Fruit fly (Drosophila melanogaster) whole organism, wandering third instar larva: ENCODE measurements around the gene Alh.

Source experiments
- Abd-B ChIP-seq: fragments of >200 bp; optimal IDR thresholded peaks from 2 replicates; lab custom pipeline; 2017; ENCODE audit warnings: missing biosample characterization, missing genetic modification characterization
- CG32264 ChIP-seq: fragments of 200-800 bp; sonication (Bioruptor generic); optimal IDR thresholded peaks from 2 replicates; lab custom pipeline; 2016; ENCODE audit warnings: missing biosample characterization, missing genetic modification characterization
- CG9705 ChIP-seq: fragments of 200-800 bp; sonication (Bioruptor generic); optimal IDR thresholded peaks from 2 replicates; lab custom pipeline; 2018; ENCODE audit warnings: missing biosample characterization, mild to moderate bottlenecking, missing genetic modification characterization
- CrebA ChIP-seq: fragments of 200-800 bp; sonication (Bioruptor generic); optimal IDR thresholded peaks from 2 replicates; lab custom pipeline; 2016; ENCODE audit warnings: missing biosample characterization, mild to moderate bottlenecking, missing genetic modification characterization, borderline replicate concordance
- Dfd ChIP-seq: fragments of >200 bp; optimal IDR thresholded peaks from 2 replicates; lab custom pipeline; 2017; ENCODE audit warnings: missing biosample characterization, missing genetic modification characterization
- Dif ChIP-seq: fragments of 200-275, 200-300 bp; sonication (Bioruptor generic); optimal IDR thresholded peaks from 2 replicates; lab custom pipeline; 2018; ENCODE audit warnings: missing biosample characterization, missing genetic modification characterization; ENCODE audit not compliant: partially characterized antibody
- GATAd ChIP-seq: sonication (Bioruptor generic); optimal IDR thresholded peaks from 2 replicates; lab custom pipeline; 2016; ENCODE audit warnings: missing biosample characterization, missing genetic modification characterization
- HLH106 ChIP-seq: fragments of 200-800 bp; optimal IDR thresholded peaks from 3 replicates; lab custom pipeline; 2019; ENCODE audit warnings: missing biosample characterization, mild to moderate bottlenecking, missing genetic modification characterization, moderate library complexity
- Hnf4 ChIP-seq: fragments of 200-800 bp; sonication (Bioruptor generic); optimal IDR thresholded peaks from 2 replicates; lab custom pipeline; 2016; ENCODE audit warnings: missing biosample characterization, mild to moderate bottlenecking, missing genetic modification characterization
- Hr78 ChIP-seq: fragments of >200 bp; optimal IDR thresholded peaks from 2 replicates; lab custom pipeline; 2017; ENCODE audit warnings: missing biosample characterization, missing genetic modification characterization
- Hr83 ChIP-seq: fragments of 200-300 bp; sonication (Bioruptor generic); optimal IDR thresholded peaks from 2 replicates; lab custom pipeline; 2016; ENCODE audit warnings: missing biosample characterization, mild to moderate bottlenecking, missing genetic modification characterization, moderate library complexity; ENCODE audit not compliant: poor library complexity, severe bottlenecking
- Jra ChIP-seq: sonication (Bioruptor generic); optimal IDR thresholded peaks from 2 replicates; lab custom pipeline; 2016; ENCODE audit warnings: missing biosample characterization, missing genetic modification characterization
- Mio ChIP-seq: sonication (Bioruptor generic); optimal IDR thresholded peaks from 2 replicates; lab custom pipeline; 2016; ENCODE audit warnings: missing biosample characterization, missing genetic modification characterization
- Myc ChIP-seq: fragments of >200 bp; optimal IDR thresholded peaks from 2 replicates; lab custom pipeline; 2017
- N ChIP-seq: fragments of >200 bp; optimal IDR thresholded peaks from 2 replicates; lab custom pipeline; 2018; ENCODE audit warnings: missing biosample characterization, missing external identifiers, missing genetic modification characterization
- OdsH ChIP-seq: fragments of 200-800 bp; sonication (Bioruptor generic); optimal IDR thresholded peaks from 2 replicates; lab custom pipeline; 2016; ENCODE audit warnings: missing biosample characterization, mild to moderate bottlenecking, missing genetic modification characterization
- Rel ChIP-seq, 2 experiments: fragments of 200-800 bp; sonication (Bioruptor generic) in 1 of 2; optimal IDR thresholded peaks; 2 replicates in 1 of 2; 3 replicates in 1 of 2; lab custom pipeline; 2016 to 2019; ENCODE audit warnings: mild to moderate bottlenecking in 2 of 2, missing biosample characterization in 2 of 2, missing genetic modification characterization in 2 of 2, moderate library complexity in 1 of 2
- Sp1 ChIP-seq: fragments of 200-800 bp; sonication (Bioruptor generic); optimal IDR thresholded peaks from 3 replicates; lab custom pipeline; 2019; ENCODE audit warnings: missing biosample characterization, mild to moderate bottlenecking, missing genetic modification characterization, moderate library complexity
- Vsx2 ChIP-seq: fragments of 200-300, 225-300 bp; sonication (Bioruptor generic); optimal IDR thresholded peaks from 2 replicates; lab custom pipeline; 2018; ENCODE audit warnings: missing biosample characterization, missing genetic modification characterization; ENCODE audit not compliant: partially characterized antibody
- br ChIP-seq: fragments of 200-800 bp; sonication (Bioruptor generic); optimal IDR thresholded peaks from 2 replicates; lab custom pipeline; 2016; ENCODE audit warnings: missing biosample characterization, missing genetic modification characterization
- brk ChIP-seq: fragments of 200-800 bp; sonication (Bioruptor generic); optimal IDR thresholded peaks from 2 replicates; lab custom pipeline; 2016; ENCODE audit warnings: missing biosample characterization, mild to moderate bottlenecking, missing genetic modification characterization
- dl ChIP-seq, 2 experiments: fragments of 175-275, 200-275 bp in 1 of 2; fragments of 200-275 bp in 1 of 2; sonication (Bioruptor generic); optimal IDR thresholded peaks; lab custom pipeline; 2018; ENCODE audit warnings: mild to moderate bottlenecking in 2 of 2, missing biosample characterization in 2 of 2, missing genetic modification characterization in 2 of 2, moderate library complexity in 2 of 2; ENCODE audit not compliant: partially characterized antibody in 2 of 2, insufficient read depth in 1 of 2
- dmrt93B ChIP-seq: fragments of 200-800 bp; sonication (Bioruptor generic); optimal IDR thresholded peaks from 2 replicates; lab custom pipeline; 2018; ENCODE audit warnings: missing biosample characterization, mild to moderate bottlenecking, missing genetic modification characterization
- dsf ChIP-seq: sonication (Bioruptor generic); optimal IDR thresholded peaks from 2 replicates; lab custom pipeline; 2016; ENCODE audit warnings: missing biosample characterization, missing genetic modification characterization, borderline replicate concordance
- ey ChIP-seq: fragments of 200-800 bp; sonication (Bioruptor generic); optimal IDR thresholded peaks from 2 replicates; lab custom pipeline; 2016; ENCODE audit warnings: missing biosample characterization, missing genetic modification characterization
- foxo ChIP-seq, 2 experiments: fragments of 200-800 bp; sonication (Bioruptor generic); optimal IDR thresholded peaks; 2 replicates in 1 of 2; 3 replicates in 1 of 2; lab custom pipeline; 2016 to 2017; ENCODE audit warnings: missing biosample characterization in 2 of 2, missing genetic modification characterization in 2 of 2
- fru ChIP-seq: fragments of 200-800 bp; sonication (Bioruptor generic); optimal IDR thresholded peaks from 3 replicates; lab custom pipeline; 2016; ENCODE audit warnings: missing biosample characterization, mild to moderate bottlenecking, missing genetic modification characterization
- h ChIP-seq: fragments of 200-800 bp; sonication (Bioruptor generic); optimal IDR thresholded peaks from 3 replicates; lab custom pipeline; 2016; ENCODE audit warnings: missing biosample characterization, mild to moderate bottlenecking, missing genetic modification characterization
- jim ChIP-seq: fragments of 175-275, 200-325 bp; sonication (Bioruptor generic); optimal IDR thresholded peaks from 2 replicates; lab custom pipeline; 2016; ENCODE audit warnings: missing biosample characterization, mild to moderate bottlenecking, missing genetic modification characterization
- lola ChIP-seq: fragments of >200 bp; optimal IDR thresholded peaks from 2 replicates; lab custom pipeline; 2017; ENCODE audit warnings: missing biosample characterization, missing genetic modification characterization
- pan ChIP-seq: fragments of >200 bp; optimal IDR thresholded peaks from 2 replicates; lab custom pipeline; 2017
- psq ChIP-seq: fragments of 200-800 bp; sonication (Bioruptor generic); optimal IDR thresholded peaks from 3 replicates; lab custom pipeline; 2017; ENCODE audit warnings: missing biosample characterization, mild to moderate bottlenecking, missing genetic modification characterization, moderate library complexity
- rgr ChIP-seq: fragments of 200-800 bp; sonication (Bioruptor generic); optimal IDR thresholded peaks from 3 replicates; lab custom pipeline; 2016; ENCODE audit warnings: missing biosample characterization, mild to moderate bottlenecking, missing genetic modification characterization
- sage ChIP-seq: fragments of 200-800 bp; sonication (Bioruptor generic); optimal IDR thresholded peaks from 2 replicates; lab custom pipeline; 2016; ENCODE audit warnings: missing biosample characterization, mild to moderate bottlenecking, missing genetic modification characterization
- sv ChIP-seq: fragments of 200-800 bp; sonication (Bioruptor generic); optimal IDR thresholded peaks from 3 replicates; lab custom pipeline; 2016; ENCODE audit warnings: missing biosample characterization, missing genetic modification characterization
- tai ChIP-seq: sonication (Bioruptor generic); optimal IDR thresholded peaks from 2 replicates; lab custom pipeline; 2016; ENCODE audit warnings: missing biosample characterization, missing genetic modification characterization
- usp ChIP-seq: fragments of >200 bp; optimal IDR thresholded peaks from 2 replicates; lab custom pipeline; 2017; ENCODE audit warnings: missing biosample characterization, missing genetic modification characterization
- woc ChIP-seq: sonication (Bioruptor generic); optimal IDR thresholded peaks from 2 replicates; lab custom pipeline; 2016; ENCODE audit warnings: missing biosample characterization, mild to moderate bottlenecking, missing genetic modification characterization

Alh gene

DNA sequence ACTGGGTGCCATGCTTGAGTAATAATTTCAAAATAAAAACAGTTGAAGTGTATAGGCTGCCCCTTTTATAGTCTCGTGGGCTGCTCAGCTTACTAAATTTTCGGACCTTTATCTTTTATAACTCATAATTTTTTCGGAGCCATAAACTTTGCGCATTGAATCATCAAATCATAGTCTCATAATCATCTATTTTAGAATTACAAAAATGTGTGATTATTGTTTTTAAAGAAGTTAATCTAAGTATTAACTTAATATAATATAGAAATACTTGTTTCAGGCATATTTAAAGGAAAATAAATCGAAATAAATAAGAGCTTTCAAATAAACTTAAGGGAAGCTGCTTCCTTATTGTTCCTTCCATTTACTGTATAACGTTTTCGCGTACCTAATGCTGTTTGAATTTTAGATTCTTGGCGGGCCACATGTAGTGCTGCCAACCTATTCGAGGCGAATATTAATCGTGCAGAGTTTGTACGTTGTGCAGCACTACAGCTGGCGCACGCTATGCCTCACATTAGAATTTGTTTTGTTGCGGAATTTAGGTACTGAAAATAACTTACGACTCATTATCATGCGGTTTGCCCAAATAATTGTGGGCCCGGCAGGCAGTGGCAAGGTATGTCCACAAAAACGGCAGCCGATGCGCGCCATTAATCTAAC lies 20.4 kb upstream of the Alh start, which contains the start of the genes CG14610 and CG2656:
Gene CG14610 (minus strand): TSS at position 51 of the 660 bp plus-strand sequence.
Gene CG2656 (plus strand): TSS at position 480 of the 660 bp plus-strand sequence.
- TF ChIP-seq CrebA (GFP tag; lab: Kevin White, UChicago), result no peak
- no peak for TF ChIP-seq woc (GFP tag; lab: Kevin White, UChicago)
- TF ChIP-seq Myc (lab: Kevin White, UChicago), result peak; percentile 25
- TF ChIP-seq tai (GFP tag; lab: Kevin White, UChicago), result no peak
- peak; percentile 91 for TF ChIP-seq h (GFP tag; lab: Kevin White, UChicago)
- TF ChIP-seq ey (GFP tag; lab: Kevin White, UChicago), result peak; percentile 79
- TF ChIP-seq Mio (GFP tag; lab: Kevin White, UChicago), result peak; percentile 28
- no peak for TF ChIP-seq Rel (GFP tag; optimal IDR thresholded peaks at IDR 0.05; lab: Kevin White, UChicago)
- no peak for TF ChIP-seq Rel (tag; optimal IDR thresholded peaks at IDR 0.05; lab: Kevin White, UChicago)
- TF ChIP-seq fru, result peak; percentile 78
- TF ChIP-seq brk (GFP tag; lab: Kevin White, UChicago), result no peak
- peak; percentile 77 for TF ChIP-seq Jra (GFP tag; lab: Kevin White, UChicago)
- no peak for TF ChIP-seq Hr78 (GFP tag; lab: Kevin White, UChicago)
- no peak for TF ChIP-seq dl (GFP tag; optimal IDR thresholded peaks at IDR 0.05; lab: Kevin White, UChicago; ENCODE audit: insufficient read depth in 1 of 2, partially characterized antibody in 2 of 2)
- TF ChIP-seq pan, result no peak
- TF ChIP-seq Abd-B (GFP tag; lab: Kevin White, UChicago), result no peak
- TF ChIP-seq psq (GFP tag; lab: Kevin White, UChicago), result peak; percentile 70
- peak; percentile 71 for TF ChIP-seq OdsH (GFP tag; lab: Kevin White, UChicago)
- no peak for TF ChIP-seq Dfd
- TF ChIP-seq Hr83, result peak; percentile 97
- TF ChIP-seq Sp1 (GFP tag; lab: Kevin White, UChicago), result no peak
- no peak for TF ChIP-seq Vsx2 (GFP tag; lab: Kevin White, UChicago)
- TF ChIP-seq N, result no peak
- peak; percentile 80 for TF ChIP-seq br (GFP tag; lab: Kevin White, UChicago)
- no peak for TF ChIP-seq lola
- TF ChIP-seq Dif (GFP tag; lab: Kevin White, UChicago), result no peak
- TF ChIP-seq jim (GFP tag; lab: Kevin White, UChicago), result peak; percentile 62
- no peak for TF ChIP-seq dsf (GFP tag; lab: Kevin White, UChicago)
- peak in 1 of 2 experiments; percentile 94 for TF ChIP-seq foxo (GFP tag; optimal IDR thresholded peaks at IDR 0.05; lab: Kevin White, UChicago)
- TF ChIP-seq GATAd, result peak; percentile 44
- TF ChIP-seq usp, result no peak
- no peak for TF ChIP-seq Hnf4
- TF ChIP-seq rgr (GFP tag; lab: Kevin White, UChicago), result peak; percentile 91
- TF ChIP-seq CG9705, result peak; percentile 44
- TF ChIP-seq dmrt93B, result no peak
- TF ChIP-seq sv (GFP tag; lab: Kevin White, UChicago), result peak; percentile 71
- TF ChIP-seq sage, result no peak
- TF ChIP-seq HLH106 (tag; lab: Kevin White, UChicago), result no peak
- peak; percentile 23 for TF ChIP-seq CG32264

DNA sequence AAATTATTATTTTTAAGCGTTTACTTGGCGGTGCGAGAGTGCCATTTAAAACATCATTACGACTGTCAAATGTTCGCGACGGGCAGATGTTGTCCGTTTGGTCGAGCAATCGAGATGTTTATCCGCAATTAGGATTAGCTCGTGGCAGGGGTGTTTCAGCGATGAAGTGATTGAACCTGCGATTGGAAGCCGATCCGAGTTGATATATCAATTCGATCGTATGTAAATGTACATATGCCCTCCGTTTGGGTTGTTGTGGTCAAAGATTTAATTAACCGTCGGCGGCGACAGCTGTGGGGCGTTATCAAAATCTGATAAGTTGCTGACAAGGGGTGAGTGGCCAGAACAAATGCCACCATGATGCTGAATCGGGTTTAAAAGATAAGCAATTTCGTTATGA lies 18.6 kb upstream of the Alh start:
- TF ChIP-seq brk (GFP tag; lab: Kevin White, UChicago) (no peak), Abd-B (GFP tag; lab: Kevin White, UChicago) (no peak)
- TF ChIP-seq, all 38 proteins: peak for 0
